Fruit fly (Drosophila melanogaster) whole organism, adult: ENCODE data around the gene CG32073.

ENCODE experiments used
- CG11617 ChIP-seq: fragments of 200-800 bp; sonication (Bioruptor generic); optimal IDR thresholded peaks from 2 replicates; lab custom pipeline; 2017; ENCODE audit warnings: mild to moderate bottlenecking, missing biosample characterization, missing genetic modification reagents, missing genetic modification characterization
- CG12768 ChIP-seq: fragments of 200-800 bp; sonication (Bioruptor generic); optimal IDR thresholded peaks from 2 replicates; lab custom pipeline; 2017; ENCODE audit warnings: missing biosample characterization, missing genetic modification characterization, mild to moderate bottlenecking, moderate library complexity, missing genetic modification reagents
- CG14711 ChIP-seq: fragments of 200-800 bp; sonication (Bioruptor generic); optimal IDR thresholded peaks from 2 replicates; lab custom pipeline; 2018; ENCODE audit warnings: missing biosample characterization, mild to moderate bottlenecking, missing genetic modification characterization, moderate library complexity
- CG1620 ChIP-seq: fragments of 200-800 bp; sonication (Bioruptor generic); optimal IDR thresholded peaks from 2 replicates; lab custom pipeline; 2016; ENCODE audit warnings: missing biosample characterization, missing genetic modification characterization
- CG33017 ChIP-seq: fragments of 200-800 bp; sonication (Bioruptor generic); optimal IDR thresholded peaks from 2 replicates; lab custom pipeline; 2018; ENCODE audit warnings: missing biosample characterization, mild to moderate bottlenecking, missing genetic modification characterization, moderate library complexity
- CG5204 ChIP-seq: fragments of 200-800 bp; sonication (Bioruptor generic); optimal IDR thresholded peaks from 2 replicates; lab custom pipeline; 2016; ENCODE audit warnings: missing biosample characterization, missing genetic modification characterization
- CG7045 ChIP-seq: fragments of 200-800 bp; sonication (Bioruptor generic); optimal IDR thresholded peaks from 2 replicates; lab custom pipeline; 2017; ENCODE audit warnings: missing biosample characterization, mild to moderate bottlenecking, missing genetic modification characterization
- CG7101 ChIP-seq: fragments of 200-800 bp; sonication (Bioruptor generic); optimal IDR thresholded peaks from 2 replicates; lab custom pipeline; 2018; ENCODE audit warnings: missing biosample characterization, mild to moderate bottlenecking, missing genetic modification characterization, moderate library complexity
- Clk ChIP-seq: fragments of 200-800 bp; sonication (Bioruptor generic); optimal IDR thresholded peaks from 2 replicates; lab custom pipeline; 2017; ENCODE audit warnings: missing biosample characterization, missing genetic modification characterization
- Crg-1 ChIP-seq: fragments of 200-800 bp; sonication (Bioruptor generic); optimal IDR thresholded peaks from 2 replicates; lab custom pipeline; 2016; ENCODE audit warnings: missing biosample characterization, missing genetic modification characterization
- Hr96 ChIP-seq: fragments of 200-800 bp; sonication (Bioruptor generic); optimal IDR thresholded peaks from 2 replicates; lab custom pipeline; 2016; ENCODE audit warnings: missing biosample characterization, missing genetic modification characterization
- Mnt ChIP-seq: fragments of 200-800 bp; sonication (Bioruptor generic); optimal IDR thresholded peaks from 2 replicates; lab custom pipeline; 2016; ENCODE audit warnings: missing biosample characterization, mild to moderate bottlenecking, missing genetic modification characterization
- bab1 ChIP-seq: fragments of 200-800 bp; sonication (Bioruptor generic); optimal IDR thresholded peaks from 3 replicates; lab custom pipeline; 2019; ENCODE audit warnings: missing biosample characterization, mild to moderate bottlenecking, missing genetic modification characterization, moderate library complexity
- cic ChIP-seq: fragments of 200-800 bp; sonication (Bioruptor generic); optimal IDR thresholded peaks from 2 replicates; lab custom pipeline; 2017; ENCODE audit warnings: missing biosample characterization, mild to moderate bottlenecking, missing genetic modification characterization, moderate library complexity
- cnc ChIP-seq, 2 experiments: fragments of >200 bp; optimal IDR thresholded peaks; 2 replicates each; lab custom pipeline; 2017
- kay ChIP-seq: fragments of 200-800 bp; sonication (Bioruptor generic); peaks from one replicate; lab custom pipeline; 2016; ENCODE audit warnings: missing biosample characterization, missing genetic modification characterization, borderline replicate concordance
- ovo ChIP-seq: fragments of 200-800 bp; sonication (Bioruptor generic); optimal IDR thresholded peaks from 2 replicates; lab custom pipeline; 2016; ENCODE audit warnings: missing biosample characterization, missing genetic modification characterization
- pad ChIP-seq: fragments of 200-800 bp; sonication (Bioruptor generic); optimal IDR thresholded peaks from 3 replicates; lab custom pipeline; 2017; ENCODE audit warnings: missing biosample characterization, missing genetic modification characterization, mild to moderate bottlenecking, moderate library complexity, missing genetic modification reagents
- tj ChIP-seq: fragments of 200-800 bp; sonication (Bioruptor generic); optimal IDR thresholded peaks from 3 replicates; lab custom pipeline; 2017; ENCODE audit warnings: missing biosample characterization, mild to moderate bottlenecking, missing genetic modification characterization, moderate library complexity
- toe ChIP-seq: fragments of 200-800 bp; sonication (Bioruptor generic); optimal IDR thresholded peaks from 2 replicates; lab custom pipeline; 2016; ENCODE audit warnings: missing biosample characterization, missing genetic modification characterization

Gene CG32073

DNA sequence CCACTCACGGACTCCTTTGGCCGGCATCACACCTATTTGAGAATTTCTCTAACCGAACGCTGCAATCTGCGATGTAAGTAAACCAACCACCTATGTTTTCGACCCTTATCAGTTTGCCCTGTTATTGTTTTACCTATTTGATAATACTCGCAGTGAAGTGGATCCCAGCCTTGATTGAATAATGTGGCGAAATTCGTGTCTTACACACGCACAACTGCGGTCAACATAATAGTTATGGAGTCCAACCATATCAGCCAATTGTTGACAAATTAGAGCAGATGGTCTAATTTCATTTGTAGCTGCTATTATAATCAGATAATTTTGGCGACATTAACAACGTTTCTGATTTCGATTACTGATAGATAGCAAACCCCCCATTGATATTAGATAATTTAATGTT is 36.3 kb downstream of the CG32073 start:
- TF ChIP-seq kay (GFP tag; lab: Kevin White, UChicago) (no peak), ovo (no peak)

dm6 chr3L:11070372-11070854 is 37.0 kb downstream of the CG32073 start, which contains the start of gene Mocs1:
TSS of gene Mocs1 (plus strand) at chr3L:11070526.
- TF ChIP-seq bab1 (GFP tag; lab: Kevin White, UChicago), result peak; percentile 13
- TF ChIP-seq cnc (optimal IDR thresholded peaks at IDR 0.05; lab: Kevin White, UChicago), result no peak
- TF ChIP-seq tj (GFP tag; lab: Kevin White, UChicago), result peak; percentile 98
- peak; percentile 22 for TF ChIP-seq CG33017 (tag; lab: Kevin White, UChicago)
- TF ChIP-seq pad (GFP tag; lab: Kevin White, UChicago), result peak; percentile 46
- TF ChIP-seq CG14711 (tag; lab: Kevin White, UChicago), result peak; percentile 43
- TF ChIP-seq Clk (GFP tag; lab: Kevin White, UChicago), result no peak
- TF ChIP-seq Crg-1, result peak; percentile 48
- TF ChIP-seq kay (GFP tag; lab: Kevin White, UChicago), result no peak
- TF ChIP-seq cic, result peak; percentile 79
- TF ChIP-seq Mnt (GFP tag; lab: Kevin White, UChicago), result peak; percentile 89
- TF ChIP-seq CG7101 (tag; lab: Kevin White, UChicago), result peak; percentile 63
- TF ChIP-seq CG11617 (GFP tag; lab: Kevin White, UChicago), result peak; percentile 36
- TF ChIP-seq Hr96 (GFP tag; lab: Kevin White, UChicago), result no peak
- peak; percentile 70 for TF ChIP-seq CG12768
- no peak for TF ChIP-seq CG1620 (GFP tag; lab: Kevin White, UChicago)
- TF ChIP-seq toe (GFP tag; lab: Kevin White, UChicago), result no peak
- TF ChIP-seq CG7045 (GFP tag; lab: Kevin White, UChicago), result peak; percentile 23
- TF ChIP-seq ovo, result peak; percentile 56
- no peak for TF ChIP-seq CG5204 (GFP tag; lab: Kevin White, UChicago)

DNA sequence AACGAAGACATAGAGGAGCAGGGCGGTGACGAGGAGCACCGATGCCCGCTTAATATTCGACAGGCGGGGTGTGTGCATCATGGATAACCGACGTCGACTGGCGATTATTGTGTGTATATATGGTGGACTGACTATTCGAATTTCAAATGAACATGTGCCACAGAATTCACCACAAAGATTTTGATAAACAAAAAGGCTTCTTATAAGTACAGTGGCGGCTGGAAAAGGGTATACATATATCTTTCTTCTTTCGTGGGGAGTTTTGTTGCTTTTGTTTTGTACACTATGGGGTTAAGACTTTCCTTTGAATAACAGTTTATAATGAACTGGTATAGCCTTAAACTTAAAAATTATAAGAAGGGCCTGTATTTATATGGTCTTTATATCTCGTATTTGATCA is 37.6 kb downstream of the CG32073 start, which contains the start of gene CG6310:
TSS of gene CG6310 (minus strand) at position 101 of the 400 bp plus-strand sequence.
- TF ChIP-seq Mnt (GFP tag; lab: Kevin White, UChicago), result peak; percentile 29
- no peak for TF ChIP-seq CG33017 (tag; lab: Kevin White, UChicago)
- TF ChIP-seq ovo, result no peak

- TF ChIP-seq CG5204 (GFP tag; lab: Kevin White, UChicago), result no peak
- no peak for TF ChIP-seq toe (GFP tag; lab: Kevin White, UChicago)
- TF ChIP-seq Crg-1, result no peak
- peak; percentile 18 for TF ChIP-seq cic
- no peak for TF ChIP-seq pad (GFP tag; lab: Kevin White, UChicago)
- TF ChIP-seq bab1 (GFP tag; lab: Kevin White, UChicago), result no peak
Measured at dm6 chr3L:11065850-11066249, 41.5 kb downstream of the CG32073 start.

- TF ChIP-seq tj (GFP tag; lab: Kevin White, UChicago), result peak; percentile 71
- peak; percentile 87 for TF ChIP-seq CG7101 (tag; lab: Kevin White, UChicago)
- TF ChIP-seq pad (GFP tag; lab: Kevin White, UChicago), result peak; percentile 80
- peak; percentile 82 for TF ChIP-seq Clk (GFP tag; lab: Kevin White, UChicago)
- TF ChIP-seq Hr96 (GFP tag; lab: Kevin White, UChicago), result no peak
- TF ChIP-seq bab1 (GFP tag; lab: Kevin White, UChicago), result peak; percentile 90
- peak; percentile 85 for TF ChIP-seq CG12768
- TF ChIP-seq CG7045 (GFP tag; lab: Kevin White, UChicago), result peak; percentile 71
- TF ChIP-seq CG11617 (GFP tag; lab: Kevin White, UChicago), result peak; percentile 85
- no peak for TF ChIP-seq kay (GFP tag; lab: Kevin White, UChicago)
- TF ChIP-seq toe (GFP tag; lab: Kevin White, UChicago), result peak; percentile 91
- peak; percentile 59 for TF ChIP-seq ovo
- TF ChIP-seq CG33017 (tag; lab: Kevin White, UChicago), result peak; percentile 70
- TF ChIP-seq Crg-1, result peak; percentile 92
- peak; percentile 89 for TF ChIP-seq Mnt (GFP tag; lab: Kevin White, UChicago)
- TF ChIP-seq CG5204 (GFP tag; lab: Kevin White, UChicago), result no peak
- TF ChIP-seq cic, result no peak
- peak; percentile 76 for TF ChIP-seq CG14711 (tag; lab: Kevin White, UChicago)
- TF ChIP-seq CG1620 (GFP tag; lab: Kevin White, UChicago), result peak; percentile 96
Measured at dm6 chr3L:11064689-11065088, 42.7 kb downstream of the CG32073 start, which contains the start of the genes CG32075, CG45101 and SuUR. TSS of gene CG32075 (minus strand) at chr3L:11064941. TSS of gene CG45101 (plus strand) at chr3L:11064991. TSS of gene SuUR (plus strand) at chr3L:11064991.

- TF ChIP-seq ovo, result no peak
- peak; percentile 19 for TF ChIP-seq bab1 (GFP tag; lab: Kevin White, UChicago)
- TF ChIP-seq tj (GFP tag; lab: Kevin White, UChicago), result peak; percentile 11
- TF ChIP-seq Mnt (GFP tag; lab: Kevin White, UChicago), result peak; percentile 1
Measured at dm6 chr3L:11062441-11062840, 44.9 kb downstream of the CG32073 start, which contains the start of gene CG32069. TSS of gene CG32069 (minus strand) at chr3L:11062614.

- TF ChIP-seq Hr96 (GFP tag; lab: Kevin White, UChicago) (peak; percentile 56), Mnt (GFP tag; lab: Kevin White, UChicago) (peak; percentile 65), CG5204 (GFP tag; lab: Kevin White, UChicago) (no peak), cic (peak; percentile 6), CG7101 (tag; lab: Kevin White, UChicago) (peak; percentile 83), bab1 (GFP tag; lab: Kevin White, UChicago) (peak; percentile 90), CG33017 (tag; lab: Kevin White, UChicago) (peak; percentile 87), kay (GFP tag; lab: Kevin White, UChicago) (no peak), tj (GFP tag; lab: Kevin White, UChicago) (peak; percentile 54), toe (GFP tag; lab: Kevin White, UChicago) (no peak), Clk (GFP tag; lab: Kevin White, UChicago) (peak; percentile 12), CG12768 (peak; percentile 75), cnc (optimal IDR thresholded peaks at IDR 0.05; lab: Kevin White, UChicago) (no peak), CG11617 (GFP tag; lab: Kevin White, UChicago) (peak; percentile 81), CG14711 (tag; lab: Kevin White, UChicago) (peak; percentile 73), CG7045 (GFP tag; lab: Kevin White, UChicago) (peak; percentile 69), CG1620 (GFP tag; lab: Kevin White, UChicago) (peak; percentile 13), Crg-1 (peak; percentile 3), pad (GFP tag; lab: Kevin White, UChicago) (peak; percentile 48), ovo (no peak)
Measured at dm6 chr3L:11061200-11061599, 46.2 kb downstream of the CG32073 start, which contains the start of the genes CG6321 and Blos2. TSS of gene CG6321 (minus strand) at chr3L:11061224. TSS of gene Blos2 (plus strand) at chr3L:11061571.
